Worm (Caenorhabditis elegans) whole organism, young adult: ENCODE measurements around the gene rps-3.

ENCODE experiments used
- D2030.7 ChIP-seq: fragments of 200-800 bp; sonication (Bioruptor generic); IDR thresholded peaks from 2 replicates; pipeline ENCODE4 v1.3.6; 2022; ENCODE audit warnings: missing genetic modification reagents, missing genetic modification characterization, missing compliant biosample characterization
- ZK185.1 ChIP-seq: sonication (generic microtip); optimal IDR thresholded peaks from 2 replicates; lab custom pipeline; 2016; ENCODE audit warnings: mild to moderate bottlenecking, missing genetic modification characterization, missing compliant biosample characterization; ENCODE audit not compliant: poor library complexity, severe bottlenecking
- ccch-3 ChIP-seq: fragments of 200-800 bp; sonication (Bioruptor generic); optimal IDR thresholded peaks from 2 replicates; lab custom pipeline; 2018; ENCODE audit warnings: mild to moderate bottlenecking, missing genetic modification characterization, missing compliant biosample characterization
- dox-1 ChIP-seq: fragments of 200-800 bp; sonication (Bioruptor generic); IDR thresholded peaks from 2 replicates; pipeline ENCODE4 v1.3.6; 2022; ENCODE audit warnings: missing genetic modification reagents, missing genetic modification characterization, missing compliant biosample characterization
- hmg-20 ChIP-seq: fragments of 200-800 bp; sonication (Bioruptor generic); IDR thresholded peaks from 2 replicates; pipeline ENCODE4 v1.3.6; 2022; ENCODE audit warnings: missing genetic modification reagents, missing genetic modification characterization, missing compliant biosample characterization
- madf-3 ChIP-seq: fragments of 200-800 bp; sonication (Bioruptor generic); IDR thresholded peaks from 2 replicates; pipeline ENCODE4 v1.3.6; 2022; ENCODE audit warnings: missing genetic modification reagents, missing genetic modification characterization, missing compliant biosample characterization
- nfya-1 ChIP-seq: sonication (generic microtip); optimal IDR thresholded peaks from 2 replicates; lab custom pipeline; 2017; ENCODE audit warnings: antibody characterized with exemption, missing compliant biosample characterization, missing genetic modification characterization, borderline replicate concordance; ENCODE audit not compliant: insufficient read depth
- somi-1 ChIP-seq: fragments of 200-800 bp; sonication (Bioruptor generic); optimal IDR thresholded peaks from 2 replicates; lab custom pipeline; 2018; ENCODE audit warnings: mild to moderate bottlenecking, missing genetic modification characterization, missing compliant biosample characterization
- tlf-1 ChIP-seq: fragments of 200-800 bp; sonication (Bioruptor generic); optimal IDR thresholded peaks from 2 replicates; lab custom pipeline; 2018; ENCODE audit warnings: mild to moderate bottlenecking, missing genetic modification characterization, missing compliant biosample characterization
- ztf-26 ChIP-seq: sonication (generic microtip); optimal IDR thresholded peaks from 2 replicates; lab custom pipeline; 2017; ENCODE audit warnings: missing genetic modification characterization, missing compliant biosample characterization

ce11 chrIII:6206161-6206853 lies at the start of gene rps-3, which contains the start of gene sna-3:
- peak; percentile 40 for TF ChIP-seq ZK185.1
- TF ChIP-seq somi-1, result no peak
- no peak for TF ChIP-seq hmg-20
- TF ChIP-seq dox-1 (GFP tag; lab: Robert Waterston, UW), result 0 out of 2 replicates have a peak, but pooled peaks have one; percentile 18
- TF ChIP-seq nfya-1 (tag; lab: Kevin White, UChicago), result no peak
- TF ChIP-seq ztf-26, result no peak
- TF ChIP-seq ccch-3 (GFP tag; lab: Kevin White, UChicago), result no peak
- peak; percentile 31 for TF ChIP-seq tlf-1
- 0 out of 2 replicates have a peak, but pooled peaks have one; percentile 20 for TF ChIP-seq madf-3 (GFP tag; lab: Robert Waterston, UW)
- TF ChIP-seq D2030.7 (GFP tag; lab: Robert Waterston, UW), result peak; percentile 72
